Worm (Caenorhabditis elegans) whole organism, L3 larva: Measurements from ENCODE around the gene plp-2.

ENCODE experiments used
- R02D3.7 ChIP-seq: fragments of 150-350 bp; optimal IDR thresholded peaks from 2 replicates; lab custom pipeline; 2014; ENCODE audit warnings: missing biosample characterization, missing genetic modification characterization
- aly-2 ChIP-seq: fragments of 150-350 bp; optimal IDR thresholded peaks from 2 replicates; lab custom pipeline; 2014; ENCODE audit warnings: missing biosample characterization, missing genetic modification characterization
- elt-2 ChIP-seq: sonication (generic microtip); optimal IDR thresholded peaks from 2 replicates; lab custom pipeline; 2016; ENCODE audit warnings: missing genetic modification reagents, mild to moderate bottlenecking, missing genetic modification characterization, missing compliant biosample characterization
- fkh-10 ChIP-seq: sonication (generic microtip); optimal IDR thresholded peaks from 2 replicates; lab custom pipeline; 2017; ENCODE audit warnings: missing biosample characterization, missing genetic modification reagents, missing genetic modification characterization
- fos-1 ChIP-seq: fragments of 150-350 bp; optimal IDR thresholded peaks from 2 replicates; lab custom pipeline; 2014; ENCODE audit warnings: missing biosample characterization, missing genetic modification characterization
- lin-15B ChIP-seq: fragments of 150-350 bp; optimal IDR thresholded peaks from 2 replicates; lab custom pipeline; 2014; ENCODE audit warnings: missing biosample characterization, missing genetic modification characterization
- nhr-11 ChIP-seq: fragments of 150-350 bp; optimal IDR thresholded peaks from 2 replicates; lab custom pipeline; 2014; ENCODE audit warnings: missing biosample characterization, missing genetic modification characterization
- nhr-28 ChIP-seq: fragments of 150-350 bp; optimal IDR thresholded peaks from 2 replicates; lab custom pipeline; 2014; ENCODE audit warnings: missing biosample characterization, missing genetic modification characterization
- zag-1 ChIP-seq: fragments of 150-350 bp; optimal IDR thresholded peaks from 2 replicates; lab custom pipeline; 2014; ENCODE audit warnings: missing biosample characterization, missing genetic modification characterization

ce11 chrX:15006847-15007358, 24.3 kb upstream of the plp-2 start, which contains the start of gene ergi-2:
- no peak for TF ChIP-seq nhr-11 (tag; lab: Kevin White, UChicago)
- TF ChIP-seq fkh-10 (GFP tag; lab: Kevin White, UChicago) = no peak
- no peak for TF ChIP-seq R02D3.7 (tag; lab: Kevin White, UChicago)
- peak; percentile 16 for TF ChIP-seq elt-2 (tag; lab: Kevin White, UChicago)
- no peak for TF ChIP-seq nhr-28 (tag; lab: Kevin White, UChicago)
- no peak for TF ChIP-seq fos-1
- no peak for TF ChIP-seq lin-15B (tag; lab: Kevin White, UChicago)
- TF ChIP-seq zag-1 = no peak
- no peak for TF ChIP-seq aly-2 (tag; lab: Kevin White, UChicago)
